Fruit fly (Drosophila melanogaster) whole organism, embryonic: Measurements from ENCODE around the gene Obp83g.

Source experiments
- CG10274 ChIP-seq: fragments of 200-800 bp; sonication (Bioruptor generic); optimal IDR thresholded peaks from 3 replicates; lab custom pipeline; 2017; ENCODE audit warnings: missing biosample characterization, mild to moderate bottlenecking, missing genetic modification characterization
- CG11504 ChIP-seq: fragments of 200-800 bp; sonication (Bioruptor generic); optimal IDR thresholded peaks from 3 replicates; lab custom pipeline; 2019; ENCODE audit warnings: missing biosample characterization, mild to moderate bottlenecking, missing genetic modification characterization, moderate library complexity
- CG11695 ChIP-seq: fragments of 200-800 bp; sonication (Bioruptor generic); IDR thresholded peaks from 3 replicates; pipeline ENCODE4 v1.3.6; 2022; ENCODE audit warnings: missing biosample characterization, missing genetic modification characterization
- CG12659 ChIP-seq: fragments of 200-800 bp; sonication (Bioruptor generic); optimal IDR thresholded peaks from 3 replicates; lab custom pipeline; 2017; ENCODE audit warnings: mild to moderate bottlenecking, missing biosample characterization, missing genetic modification reagents, missing genetic modification characterization
- CG12769 ChIP-seq: fragments of 200-800 bp; sonication (Bioruptor generic); optimal IDR thresholded peaks from 2 replicates; lab custom pipeline; 2019; ENCODE audit warnings: missing biosample characterization, mild to moderate bottlenecking, missing genetic modification characterization, moderate library complexity
- CG14441 ChIP-seq: fragments of 200-800 bp; sonication (Bioruptor generic); IDR thresholded peaks from 2 replicates; pipeline ENCODE4 v1.3.6; 2022; ENCODE audit warnings: missing biosample characterization, missing genetic modification characterization
- CG17361 ChIP-seq: fragments of 200-800 bp; sonication (Bioruptor generic); IDR thresholded peaks from 3 replicates; pipeline ENCODE4 v1.3.6; 2022; ENCODE audit warnings: missing biosample characterization, missing genetic modification characterization
- CG18619 ChIP-seq: fragments of 200-800 bp; sonication (Bioruptor generic); optimal IDR thresholded peaks from 3 replicates; lab custom pipeline; 2017; ENCODE audit warnings: missing biosample characterization, mild to moderate bottlenecking, missing genetic modification characterization
- CG2678 ChIP-seq: fragments of 200-800 bp; sonication (Bioruptor generic); optimal IDR thresholded peaks from 3 replicates; lab custom pipeline; 2019; ENCODE audit warnings: missing biosample characterization, mild to moderate bottlenecking, missing genetic modification characterization, moderate library complexity
- CG2875 ChIP-seq: fragments of 200-800 bp; sonication (Bioruptor generic); optimal IDR thresholded peaks from 2 replicates; lab custom pipeline; 2017; ENCODE audit warnings: missing biosample characterization, mild to moderate bottlenecking, missing genetic modification characterization, missing genetic modification reagents
- CG30403 ChIP-seq: fragments of 200-800 bp; sonication (Bioruptor generic); optimal IDR thresholded peaks from 3 replicates; lab custom pipeline; 2016; ENCODE audit warnings: missing biosample characterization, missing genetic modification characterization
- CG3281 ChIP-seq: fragments of 200-800 bp; sonication (Bioruptor generic); optimal IDR thresholded peaks from 3 replicates; lab custom pipeline; 2017; ENCODE audit warnings: missing biosample characterization, mild to moderate bottlenecking, missing genetic modification characterization
- CG4282 ChIP-seq: fragments of 200-800 bp; sonication (Bioruptor generic); optimal IDR thresholded peaks from 2 replicates; lab custom pipeline; 2016; ENCODE audit warnings: missing biosample characterization, missing genetic modification characterization
- CG4328 ChIP-seq: fragments of 200-800 bp; sonication (Bioruptor generic); optimal IDR thresholded peaks from 3 replicates; lab custom pipeline; 2017; ENCODE audit warnings: missing biosample characterization, missing genetic modification reagents, missing genetic modification characterization
- CG5245 ChIP-seq: fragments of 200-800 bp; sonication (Bioruptor generic); optimal IDR thresholded peaks from 3 replicates; lab custom pipeline; 2016; ENCODE audit warnings: missing biosample characterization, missing genetic modification characterization
- CG6689 ChIP-seq: fragments of 200-800 bp; sonication (Bioruptor generic); IDR thresholded peaks from 2 replicates; pipeline ENCODE4 v1.3.6; 2022; ENCODE audit warnings: missing biosample characterization, missing genetic modification characterization
- CG8281 ChIP-seq: fragments of 200-800 bp; sonication (Bioruptor generic); optimal IDR thresholded peaks from 2 replicates; lab custom pipeline; 2018; ENCODE audit warnings: missing biosample characterization, mild to moderate bottlenecking, missing genetic modification characterization, moderate library complexity
- CG8290 ChIP-seq, 3 experiments: fragments of 200-800 bp; sonication (Bioruptor generic); optimal IDR thresholded peaks; 2 replicates each; lab custom pipeline; 2016 to 2019; ENCODE audit warnings: missing biosample characterization in 3 of 3, missing genetic modification characterization in 3 of 3, mild to moderate bottlenecking in 2 of 3, moderate library complexity in 1 of 3
- Camta ChIP-seq: fragments of 200-800 bp; sonication (Bioruptor generic); optimal IDR thresholded peaks from 2 replicates; lab custom pipeline; 2016; ENCODE audit warnings: missing biosample characterization, missing genetic modification characterization
- CoRest ChIP-seq: fragments of 200-800 bp; sonication (Bioruptor generic); optimal IDR thresholded peaks from 3 replicates; lab custom pipeline; 2018; ENCODE audit warnings: missing biosample characterization, mild to moderate bottlenecking, missing genetic modification characterization, moderate library complexity
- Drgx ChIP-seq: fragments of 200-800 bp; sonication (Bioruptor generic); IDR thresholded peaks from 2 replicates; pipeline ENCODE4 v1.3.6; 2022; ENCODE audit warnings: missing biosample characterization, missing genetic modification characterization
- Ets65A ChIP-seq: fragments of 200-800 bp; sonication (Bioruptor generic); peaks from one replicate; lab custom pipeline; 2016; ENCODE audit warnings: missing biosample characterization, missing genetic modification characterization
- Hr51 ChIP-seq, 2 experiments: fragments of 200-800 bp; sonication (Bioruptor generic); optimal IDR thresholded peaks; 2 replicates in 1 of 2; 3 replicates in 1 of 2; lab custom pipeline; 2016 to 2018; ENCODE audit warnings: missing biosample characterization in 2 of 2, missing genetic modification characterization in 2 of 2, mild to moderate bottlenecking in 1 of 2, moderate library complexity in 1 of 2
- MBD-R2 ChIP-seq: fragments of 200-800 bp; sonication (Bioruptor generic); IDR thresholded peaks from 2 replicates; pipeline ENCODE4 v1.3.6; 2022; ENCODE audit warnings: missing biosample characterization, missing genetic modification characterization
- Mes4 ChIP-seq: fragments of 200-800 bp; sonication (Bioruptor generic); optimal IDR thresholded peaks from 2 replicates; lab custom pipeline; 2016; ENCODE audit warnings: missing biosample characterization, missing genetic modification characterization
- Mrtf ChIP-seq: fragments of 200-800 bp; sonication (Bioruptor generic); IDR thresholded peaks from 3 replicates; pipeline ENCODE4 v1.3.6; 2022; ENCODE audit warnings: missing biosample characterization, missing genetic modification characterization
- PHDP ChIP-seq: fragments of 200-800 bp; sonication (Bioruptor generic); optimal IDR thresholded peaks from 3 replicates; lab custom pipeline; 2018; ENCODE audit warnings: missing biosample characterization, mild to moderate bottlenecking, missing genetic modification characterization, moderate library complexity
- Pdp1 ChIP-seq, 2 experiments: fragments of 200-800 bp; sonication (Bioruptor generic); optimal IDR thresholded peaks; 3 replicates each; lab custom pipeline; 2016; ENCODE audit warnings: missing biosample characterization in 2 of 2, missing genetic modification characterization in 2 of 2, mild to moderate bottlenecking in 1 of 2, moderate library complexity in 1 of 2
- Ptx1 ChIP-seq: fragments of 200-800 bp; sonication (Bioruptor generic); IDR thresholded peaks from 2 replicates; pipeline ENCODE4 v1.3.6; 2022; ENCODE audit warnings: missing biosample characterization, missing genetic modification characterization
- Sox102F ChIP-seq: fragments of 200-800 bp; sonication (Bioruptor generic); optimal IDR thresholded peaks from 2 replicates; lab custom pipeline; 2018; ENCODE audit warnings: missing biosample characterization, mild to moderate bottlenecking, missing genetic modification characterization, moderate library complexity
- Sry-β ChIP-seq: fragments of 200-800 bp; sonication (Bioruptor generic); optimal IDR thresholded peaks from 2 replicates; lab custom pipeline; 2018; ENCODE audit warnings: missing biosample characterization, mild to moderate bottlenecking, missing genetic modification characterization, moderate library complexity
- br ChIP-seq: fragments of >200 bp; optimal IDR thresholded peaks from 2 replicates; lab custom pipeline; 2017
- cwo ChIP-seq: fragments of 200-800 bp; sonication (Bioruptor generic); optimal IDR thresholded peaks from 3 replicates; lab custom pipeline; 2017; ENCODE audit warnings: missing biosample characterization, missing genetic modification characterization, mild to moderate bottlenecking, moderate library complexity, missing genetic modification reagents
- dan ChIP-seq: fragments of 200-800 bp; sonication (Bioruptor generic); IDR thresholded peaks from 2 replicates; pipeline ENCODE4 v1.3.6; 2022; ENCODE audit warnings: missing biosample characterization, missing genetic modification characterization
- danr ChIP-seq: fragments of 200-800 bp; sonication (Bioruptor generic); IDR thresholded peaks from 2 replicates; pipeline ENCODE4 v1.3.6; 2022; ENCODE audit warnings: missing biosample characterization, missing genetic modification characterization
- dmrt99B ChIP-seq: fragments of 200-800 bp; sonication (Bioruptor generic); optimal IDR thresholded peaks from 2 replicates; lab custom pipeline; 2018; ENCODE audit warnings: missing biosample characterization, mild to moderate bottlenecking, missing genetic modification characterization, moderate library complexity
- dysf ChIP-seq: fragments of 200-800 bp; sonication (Bioruptor generic); IDR thresholded peaks from 3 replicates; pipeline ENCODE4 v1.3.6; 2022; ENCODE audit warnings: missing biosample characterization, missing genetic modification characterization
- en ChIP-seq: fragments of 200-800 bp; sonication (Bioruptor generic); optimal IDR thresholded peaks from 2 replicates; lab custom pipeline; 2016; ENCODE audit warnings: missing biosample characterization, missing genetic modification characterization
- eve ChIP-seq, 2 experiments: fragments of >200 bp; optimal IDR thresholded peaks; 2 replicates each; lab custom pipeline; 2017; ENCODE audit warnings: missing biosample characterization in 2 of 2, missing genetic modification characterization in 2 of 2
- exex ChIP-seq: fragments of 200-800 bp; sonication (Bioruptor generic); optimal IDR thresholded peaks from 4 replicates; lab custom pipeline; 2018; ENCODE audit warnings: missing biosample characterization, mild to moderate bottlenecking, missing genetic modification characterization, moderate library complexity
- gem ChIP-seq: fragments of 200-800 bp; sonication (Bioruptor generic); optimal IDR thresholded peaks from 2 replicates; lab custom pipeline; 2019; ENCODE audit warnings: missing biosample characterization, mild to moderate bottlenecking, missing genetic modification characterization, moderate library complexity
- h ChIP-seq: fragments of >200 bp; optimal IDR thresholded peaks from 2 replicates; lab custom pipeline; 2017
- ken ChIP-seq: fragments of 200-800 bp; sonication (Bioruptor generic); IDR thresholded peaks from 3 replicates; pipeline ENCODE4 v1.3.6; 2022; ENCODE audit warnings: missing biosample characterization, missing genetic modification characterization
- kni ChIP-seq: fragments of 200-800 bp; sonication (Bioruptor generic); optimal IDR thresholded peaks from 3 replicates; lab custom pipeline; 2017; ENCODE audit warnings: mild to moderate bottlenecking, missing biosample characterization, missing genetic modification reagents, missing genetic modification characterization
- nom ChIP-seq: fragments of 200-800 bp; sonication (Bioruptor generic); optimal IDR thresholded peaks from 2 replicates; lab custom pipeline; 2017; ENCODE audit warnings: missing biosample characterization, missing genetic modification characterization, mild to moderate bottlenecking, moderate library complexity, missing genetic modification reagents
- pnt ChIP-seq: fragments of 200-800 bp; sonication (Bioruptor generic); optimal IDR thresholded peaks from 3 replicates; lab custom pipeline; 2016; ENCODE audit warnings: missing biosample characterization, missing genetic modification characterization
- psq ChIP-seq: fragments of 200-800 bp; sonication (Bioruptor generic); optimal IDR thresholded peaks from 2 replicates; lab custom pipeline; 2017; ENCODE audit warnings: missing biosample characterization, missing genetic modification characterization
- repo ChIP-seq: fragments of 200-800 bp; sonication (Bioruptor generic); optimal IDR thresholded peaks from 2 replicates; lab custom pipeline; 2016; ENCODE audit warnings: missing biosample characterization, missing genetic modification characterization
- row ChIP-seq: fragments of 200-800 bp; sonication (Bioruptor generic); IDR thresholded peaks from 3 replicates; pipeline ENCODE4 v1.3.6; 2022; ENCODE audit warnings: missing biosample characterization, missing genetic modification characterization
- sens ChIP-seq: fragments of 200-800 bp; sonication (Bioruptor generic); peaks from one replicate; lab custom pipeline; 2016; ENCODE audit warnings: missing biosample characterization, missing genetic modification characterization
- sima ChIP-seq: fragments of 200-800 bp; sonication (Bioruptor generic); optimal IDR thresholded peaks from 2 replicates; lab custom pipeline; 2016; ENCODE audit warnings: missing biosample characterization, missing genetic modification characterization
- tna ChIP-seq: fragments of 200-800 bp; sonication (Bioruptor generic); IDR thresholded peaks from 2 replicates; pipeline ENCODE4 v1.3.6; 2022; ENCODE audit warnings: missing biosample characterization, missing genetic modification characterization; ENCODE audit not compliant: partially characterized antibody

Gene Obp83g

dm6 chr3R:6107792-6108191 lies 4.3 kb downstream of the Obp83g start, which contains the start of gene Obp83cd (continued):
- TF ChIP-seq CG4282 (GFP tag; lab: Kevin White, UChicago) (no peak), MBD-R2 (GFP tag; lab: Robert Waterston, UW) (no peak), kni (GFP tag; lab: Kevin White, UChicago) (no peak), dysf (GFP tag; lab: Robert Waterston, UW) (peak; percentile 32; the same call in 1 of the 3 replicates), row (0 out of 3 replicates have a peak, but pooled peaks have one; percentile 7), tna (no peak), PHDP (peak; percentile 25), dan (no peak), Mes4 (GFP tag; lab: Kevin White, UChicago) (no peak), h (no peak), sima (GFP tag; lab: Kevin White, UChicago) (no peak), ken (GFP tag; lab: Robert Waterston, UW) (no peak), CG10274 (GFP tag; lab: Kevin White, UChicago) (no peak), psq (GFP tag; lab: Kevin White, UChicago) (no peak), Ets65A (GFP tag; lab: Kevin White, UChicago) (no peak), Sry-β (no peak), CG30403 (GFP tag; lab: Kevin White, UChicago) (peak; percentile 16), nom (GFP tag; lab: Kevin White, UChicago) (no peak), CG6689 (GFP tag; lab: Robert Waterston, UW) (no peak), CG12769 (tag; lab: Kevin White, UChicago) (no peak), br (lab: Kevin White, UChicago) (no peak), Drgx (GFP tag; lab: Robert Waterston, UW) (peak; percentile 45; the same call in 1 of the 2 replicates), CG2678 (tag; lab: Kevin White, UChicago) (peak; percentile 44), pnt (GFP tag; lab: Kevin White, UChicago) (no peak), en (GFP tag; lab: Kevin White, UChicago) (no peak), CoRest (peak; percentile 3), CG17361 (GFP tag; lab: Robert Waterston, UW) (peak; percentile 40; the same call in 1 of the 3 replicates), sens (GFP tag; lab: Kevin White, UChicago) (no peak), danr (GFP tag; lab: Robert Waterston, UW) (no peak), gem (tag; lab: Kevin White, UChicago) (peak; percentile 27), CG11504 (tag; lab: Kevin White, UChicago) (peak; percentile 44), CG14441 (GFP tag; lab: Robert Waterston, UW) (no peak), eve (GFP tag; optimal IDR thresholded peaks at IDR 0.05; lab: Kevin White, UChicago) (peak in 1 of 2 experiments; percentile 17), Pdp1 (GFP tag; optimal IDR thresholded peaks at IDR 0.05; lab: Kevin White, UChicago) (no peak), cwo (peak; percentile 17), CG12659 (GFP tag; lab: Kevin White, UChicago) (no peak), CG18619 (GFP tag; lab: Kevin White, UChicago) (no peak), CG3281 (no peak), Hr51 (GFP tag; optimal IDR thresholded peaks at IDR 0.05; lab: Kevin White, UChicago) (peak in 1 of 2 experiments; percentile 33), exex (no peak), Sox102F (GFP tag; lab: Kevin White, UChicago) (peak; percentile 8), Mrtf (GFP tag; lab: Robert Waterston, UW) (no peak), CG5245 (GFP tag; lab: Kevin White, UChicago) (no peak), CG8281 (tag; lab: Kevin White, UChicago) (no peak), CG8290 (GFP tag; optimal IDR thresholded peaks at IDR 0.05; lab: Kevin White, UChicago) (no peak), CG8290 (tag; optimal IDR thresholded peaks at IDR 0.05; lab: Kevin White, UChicago) (no peak), Ptx1 (GFP tag; lab: Robert Waterston, UW) (no peak), CG4328 (no peak), dmrt99B (tag; lab: Kevin White, UChicago) (no peak), repo (no peak), Camta (GFP tag; lab: Kevin White, UChicago) (no peak), CG2875 (GFP tag; lab: Kevin White, UChicago) (no peak), CG11695 (GFP tag; lab: Robert Waterston, UW) (no peak)
